Worm (Caenorhabditis elegans) whole organism, L4 larva: ENCODE data around the gene Y8A9A.2.

Experiments used
- ceh-28 ChIP-seq: fragments of 150-350 bp; optimal IDR thresholded peaks from 2 replicates; lab custom pipeline; 2014; ENCODE audit warnings: missing biosample characterization, missing genetic modification reagents, missing genetic modification characterization
- hmg-1.1 ChIP-seq: fragments of 200-800 bp; sonication (Bioruptor generic); IDR thresholded peaks from 2 replicates; pipeline ENCODE4 v1.3.6; 2022; ENCODE audit warnings: missing genetic modification reagents, missing genetic modification characterization, missing compliant biosample characterization

- TF ChIP-seq hmg-1.1 (no peak), ceh-28 (tag; lab: Kevin White, UChicago) (no peak)
These were observed 41.8 kb upstream of the Y8A9A.2 start, which contains the start of gene rcd-1 for ce11 chrII:3753598-3753997.
